Worm (Caenorhabditis elegans): ENCODE results near the gene lev-1.
"Not testable (repeated sequence)": the region's sequence is repeated elsewhere in the genome, so short reads cannot be mapped to it uniquely, and the experiment has no call there.

Gene lev-1

DNA sequence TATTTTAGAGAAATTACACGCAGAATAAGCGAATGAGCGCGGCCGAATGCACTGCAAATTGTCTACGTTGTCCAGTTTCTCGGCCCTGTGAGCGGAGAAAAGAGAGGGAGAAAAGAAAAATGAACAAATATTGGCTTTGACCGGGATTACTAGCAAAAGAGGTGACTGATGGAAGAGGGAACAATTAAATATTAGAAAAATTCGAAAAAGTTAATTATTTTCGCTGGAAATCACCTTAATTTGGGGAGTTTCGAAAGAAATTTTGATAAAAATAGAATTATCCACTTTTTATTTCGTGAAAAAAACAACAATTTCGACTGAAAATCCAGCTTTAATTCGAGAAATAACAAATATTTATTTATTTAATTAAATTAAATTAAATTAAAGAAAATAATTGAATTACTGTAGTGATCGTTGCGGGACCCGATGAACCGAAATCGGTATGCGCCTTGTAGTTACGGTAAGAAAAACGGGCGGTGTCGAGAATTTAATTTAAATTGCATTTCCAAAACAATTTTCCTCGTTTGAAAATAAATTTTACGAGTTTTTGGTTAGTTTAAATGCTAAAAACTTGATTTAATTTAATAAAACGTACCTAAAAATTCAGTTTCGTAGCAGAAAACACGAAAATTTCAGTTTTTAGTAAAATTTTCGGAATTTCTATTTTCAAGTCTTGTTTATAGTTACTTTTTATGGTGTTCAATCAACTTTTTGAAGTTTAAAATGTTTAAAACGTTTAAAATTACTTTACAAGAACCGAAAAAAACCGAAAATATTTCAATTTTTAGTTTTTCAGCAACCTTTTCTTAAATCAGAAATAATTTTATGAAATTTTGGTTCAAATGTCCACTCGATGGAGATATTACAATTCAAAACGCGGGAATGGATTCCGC is 24.6 kb downstream of the lev-1 start, which contains the start of the genes crld-1 and msh-5 (continued):
- peak; percentile 36 for TF ChIP-seq snpc-4 (GFP tag; optimal IDR thresholded peaks at IDR 0.05)
- peak in 1 of 4 experiments; percentile 69 for TF ChIP-seq snpc-4 (tag; optimal IDR thresholded peaks at IDR 0.05)

DNA sequence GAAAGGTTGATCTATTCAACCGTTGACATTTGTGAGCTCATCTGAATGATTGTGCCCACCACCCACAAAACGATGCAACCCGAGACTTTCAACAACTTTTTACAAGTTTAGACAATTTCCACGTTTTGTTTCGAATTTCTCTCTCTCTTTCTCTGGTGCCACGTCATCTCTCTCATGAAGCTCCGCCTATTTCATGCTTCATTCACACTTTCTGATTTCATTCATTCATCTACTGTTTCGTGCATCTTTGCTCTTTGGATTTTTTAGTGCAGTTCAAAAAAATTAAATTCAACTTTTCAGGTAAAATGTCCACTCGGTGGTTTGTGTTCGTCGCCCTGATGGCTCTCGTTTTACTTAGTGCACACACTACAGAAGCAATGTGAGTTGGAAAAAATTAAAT is 29.9 kb downstream of the lev-1 start, which contains the start of gene nlp-79:
TSS of gene nlp-79 (plus strand) at position 301 of the 400 bp plus-strand sequence.
- TF ChIP-seq mes-4 (tag; optimal IDR thresholded peaks at IDR 0.05) (no peak), xnd-1 (tag; optimal IDR thresholded peaks at IDR 0.05) (no peak), madf-10 (tag; optimal IDR thresholded peaks at IDR 0.05) (no peak), let-607 (tag; optimal IDR thresholded peaks at IDR 0.05) (no peak), Y79H2A.3 (GFP tag; conservative IDR thresholded peaks at IDR 0.05) (no peak), ceh-91 (GFP tag; IDR thresholded peaks at IDR 0.05) (no peak), gei-17 (GFP tag; optimal IDR thresholded peaks at IDR 0.05) (no peak), attf-6 (GFP tag; IDR thresholded peaks at IDR 0.05) (no peak), chd-7 (tag; optimal IDR thresholded peaks at IDR 0.05) (no peak), unc-130 (GFP tag; optimal IDR thresholded peaks at IDR 0.05) (no peak)

ce11 chrIV:13142254-13142653 is 36.9 kb downstream of the lev-1 start, which contains the start of gene spe-43:
TSS of gene spe-43 (minus strand) at chrIV:13142354.
- TF ChIP-seq ets-4 (GFP tag; optimal IDR thresholded peaks at IDR 0.05), result no peak
- no peak for TF ChIP-seq zfh-2 (GFP tag; conservative IDR thresholded peaks at IDR 0.05)
- TF ChIP-seq akir-1 (GFP tag; optimal IDR thresholded peaks at IDR 0.05), result no peak
- TF ChIP-seq F37B4.10 (GFP tag; IDR thresholded peaks at IDR 0.05), result no peak
- no peak for TF ChIP-seq T26A5.8 (tag; optimal IDR thresholded peaks at IDR 0.05)
- TF ChIP-seq F22D6.2 (tag; optimal IDR thresholded peaks at IDR 0.05), result no peak
- no peak for TF ChIP-seq B0336.3 (GFP tag; IDR thresholded peaks at IDR 0.05)
- no peak for TF ChIP-seq hlh-12 (tag; optimal IDR thresholded peaks at IDR 0.05)
- TF ChIP-seq nfya-1 (tag; optimal IDR thresholded peaks at IDR 0.05; ENCODE audit: borderline replicate concordance, insufficient read depth), result no peak
- TF ChIP-seq ceh-27 (GFP tag; optimal IDR thresholded peaks at IDR 0.05), result no peak
- no peak for TF ChIP-seq lsy-27 (tag; optimal IDR thresholded peaks at IDR 0.05; ENCODE audit: borderline replicate concordance, insufficient read depth)

- TF ChIP-seq ceh-58 (GFP tag; IDR thresholded peaks at IDR 0.05) (0 out of 2 replicates have a peak, but pooled peaks have one; percentile 20), snpc-4 (tag; optimal IDR thresholded peaks at IDR 0.05) (peak in 1 of 4 experiments; percentile 36), dox-1 (GFP tag; IDR thresholded peaks at IDR 0.05) (peak; percentile 49), nfyb-1 (GFP tag; IDR thresholded peaks at IDR 0.05) (peak; percentile 82), madf-6 (GFP tag; IDR thresholded peaks at IDR 0.05) (peak; percentile 54; the same call in 1 of the 2 replicates), cebp-2 (GFP tag; IDR thresholded peaks at IDR 0.05) (peak; percentile 92), pbrm-1 (GFP tag; IDR thresholded peaks at IDR 0.05) (peak; percentile 57), lin-26 (GFP tag; IDR thresholded peaks at IDR 0.05) (peak; percentile 91), B0261.1 (tag; optimal IDR thresholded peaks at IDR 0.05) (peak; percentile 57), hmg-1.2 (GFP tag; IDR thresholded peaks at IDR 0.05) (peak; percentile 62), D2030.7 (GFP tag; IDR thresholded peaks at IDR 0.05) (0 out of 2 replicates have a peak, but pooled peaks have one; percentile 26), ceh-100 (GFP tag; IDR thresholded peaks at IDR 0.05) (peak; percentile 31; the same call in 1 of the 2 replicates), rpc-1 (optimal IDR thresholded peaks at IDR 0.05) (peak; percentile 42), rpc-1 (tag; optimal IDR thresholded peaks at IDR 0.05) (peak; percentile 63), tbp1 (GFP tag; optimal IDR thresholded peaks at IDR 0.05) (peak; percentile 87), attf-6 (GFP tag; IDR thresholded peaks at IDR 0.05) (0 out of 2 replicates have a peak, but pooled peaks have one; percentile 26)
- TF ChIP-seq snpc-4 (GFP tag; optimal IDR thresholded peaks at IDR 0.05), result not testable (repeated sequence)
Measured at ce11 chrIV:13140792-13141191, 38.4 kb downstream of the lev-1 start.
